Fruit fly (Drosophila melanogaster) whole organism, pupa: ENCODE results near the gene CG44140.
"Not testable (repeated sequence)": the region's sequence is repeated elsewhere in the genome, so short reads cannot be mapped to it uniquely, and the experiment has no call there.

Experiments used
- CG10348 ChIP-seq: fragments of 200-800 bp; sonication (Bioruptor generic); IDR thresholded peaks from 2 replicates; pipeline ENCODE4 v1.3.6; 2022; ENCODE audit warnings: missing biosample characterization, missing genetic modification characterization
- CG12605 ChIP-seq: fragments of 200-800 bp; sonication (Bioruptor generic); IDR thresholded peaks from 2 replicates; pipeline ENCODE4 v1.3.6; 2022; ENCODE audit warnings: missing biosample characterization, missing genetic modification characterization
- CG13204 ChIP-seq: fragments of 200-800 bp; sonication (Bioruptor generic); optimal IDR thresholded peaks from 2 replicates; lab custom pipeline; 2018; ENCODE audit warnings: missing biosample characterization, mild to moderate bottlenecking, missing genetic modification characterization, moderate library complexity
- CG14655 ChIP-seq: fragments of 200-800 bp; sonication (Bioruptor generic); optimal IDR thresholded peaks from 3 replicates; lab custom pipeline; 2017; ENCODE audit warnings: mild to moderate bottlenecking, missing biosample characterization, missing genetic modification reagents, missing genetic modification characterization
- CG15710 ChIP-seq: fragments of 200-800 bp; sonication (Bioruptor generic); optimal IDR thresholded peaks from 2 replicates; lab custom pipeline; 2018; ENCODE audit warnings: missing biosample characterization, mild to moderate bottlenecking, missing genetic modification characterization, moderate library complexity
- CG17806 ChIP-seq: fragments of 200-800 bp; sonication (Bioruptor generic); optimal IDR thresholded peaks from 2 replicates; lab custom pipeline; 2018; ENCODE audit warnings: missing biosample characterization, mild to moderate bottlenecking, missing genetic modification characterization, moderate library complexity
- CG32121 ChIP-seq: fragments of 200-800 bp; sonication (Bioruptor generic); IDR thresholded peaks from 2 replicates; pipeline ENCODE4 v1.3.6; 2022; ENCODE audit warnings: missing biosample characterization, missing genetic modification characterization
- CG34367 ChIP-seq: fragments of 200-800 bp; sonication (Bioruptor generic); optimal IDR thresholded peaks from 2 replicates; lab custom pipeline; 2018; ENCODE audit warnings: missing biosample characterization, mild to moderate bottlenecking, missing genetic modification characterization
- CG4496 ChIP-seq: fragments of 200-800 bp; sonication (Bioruptor generic); IDR thresholded peaks from 3 replicates; pipeline ENCODE4 v1.3.6; 2022; ENCODE audit warnings: missing biosample characterization, missing genetic modification characterization
- CG8159 ChIP-seq: fragments of 200-800 bp; sonication (Bioruptor generic); optimal IDR thresholded peaks from 3 replicates; lab custom pipeline; 2018; ENCODE audit warnings: missing biosample characterization, mild to moderate bottlenecking, missing genetic modification characterization, moderate library complexity
- CG8301 ChIP-seq: fragments of 200-800 bp; sonication (Bioruptor generic); optimal IDR thresholded peaks from 2 replicates; lab custom pipeline; 2018; ENCODE audit warnings: missing biosample characterization, mild to moderate bottlenecking, missing genetic modification characterization
- CG9948 ChIP-seq: fragments of 200-800 bp; sonication (Bioruptor generic); optimal IDR thresholded peaks from 2 replicates; lab custom pipeline; 2018; ENCODE audit warnings: missing biosample characterization, mild to moderate bottlenecking, missing genetic modification characterization, moderate library complexity
- D1 ChIP-seq: fragments of 200-800 bp; sonication (Bioruptor generic); optimal IDR thresholded peaks from 2 replicates; lab custom pipeline; 2018; ENCODE audit warnings: missing biosample characterization, mild to moderate bottlenecking, missing genetic modification characterization, moderate library complexity
- EcR ChIP-seq: fragments of 200-800 bp; sonication (Bioruptor generic); optimal IDR thresholded peaks from 3 replicates; lab custom pipeline; 2019; ENCODE audit warnings: missing biosample characterization, missing genetic modification characterization, mild to moderate bottlenecking, moderate library complexity, missing genetic modification reagents
- Ets98B ChIP-seq: fragments of 200-800 bp; sonication (Bioruptor generic); IDR thresholded peaks from 2 replicates; pipeline ENCODE4 v1.3.6; 2022; ENCODE audit warnings: missing biosample characterization, missing genetic modification characterization
- Pif1A ChIP-seq: fragments of 200-800 bp; sonication (Bioruptor generic); optimal IDR thresholded peaks from 3 replicates; lab custom pipeline; 2016; ENCODE audit warnings: missing biosample characterization, missing genetic modification characterization
- Pif1B ChIP-seq: fragments of 200-800 bp; sonication (Bioruptor generic); optimal IDR thresholded peaks from 3 replicates; lab custom pipeline; 2016; ENCODE audit warnings: missing biosample characterization, missing genetic modification characterization
- Snoo ChIP-seq: fragments of 200-800 bp; sonication (Bioruptor generic); optimal IDR thresholded peaks from 3 replicates; lab custom pipeline; 2017; ENCODE audit warnings: missing biosample characterization, mild to moderate bottlenecking, missing genetic modification characterization, inconsistent platforms
- fd96Ca ChIP-seq: fragments of 200-800 bp; sonication (Bioruptor generic); IDR thresholded peaks from 3 replicates; pipeline ENCODE4 v1.3.6; 2022; ENCODE audit warnings: missing biosample characterization, missing genetic modification characterization
- gl ChIP-seq: fragments of 200-800 bp; sonication (Bioruptor generic); optimal IDR thresholded peaks from 2 replicates; lab custom pipeline; 2018; ENCODE audit warnings: missing biosample characterization, mild to moderate bottlenecking, missing genetic modification characterization
- rn ChIP-seq: fragments of 200-800 bp; sonication (Bioruptor generic); IDR thresholded peaks from 2 replicates; pipeline ENCODE4 v1.3.6; 2022; ENCODE audit warnings: missing biosample characterization, missing genetic modification characterization

CG44140 gene

dm6 chr2L:15694371-15694770 lies at the start of gene CG44140:
Gene CG44140, minus strand, starts transcription at chr2L:15694471.
- not testable (repeated sequence) for TF ChIP-seq CG4496 (GFP tag; lab: Robert Waterston, UW); D1 (tag; lab: Kevin White, UChicago); EcR (GFP tag; lab: Kevin White, UChicago)

dm6 chr2L:15743578-15743977 lies 49.3 kb upstream of the CG44140 start:
- no peak for TF ChIP-seq CG8301 (tag; lab: Kevin White, UChicago)
- TF ChIP-seq CG13204 (GFP tag; lab: Kevin White, UChicago), result peak; percentile 72
- peak; percentile 84 for TF ChIP-seq CG9948 (tag; lab: Kevin White, UChicago)
- TF ChIP-seq CG17806 (tag; lab: Kevin White, UChicago), result no peak
- TF ChIP-seq CG32121, result no peak
- no peak for TF ChIP-seq fd96Ca
- peak; percentile 25 for TF ChIP-seq Pif1B
- TF ChIP-seq CG12605 (GFP tag; lab: Robert Waterston, UW), result no peak
- peak; percentile 46 for TF ChIP-seq CG14655 (GFP tag; lab: Kevin White, UChicago)
- TF ChIP-seq rn (GFP tag; lab: Robert Waterston, UW), result no peak
- peak; percentile 49; the same call in 1 of the 3 replicates for TF ChIP-seq CG4496 (GFP tag; lab: Robert Waterston, UW)
- TF ChIP-seq CG10348 (GFP tag; lab: Robert Waterston, UW), result no peak
- no peak for TF ChIP-seq EcR (GFP tag; lab: Kevin White, UChicago)
- TF ChIP-seq D1 (tag; lab: Kevin White, UChicago), result no peak
- peak; percentile 94 for TF ChIP-seq Snoo (tag; lab: Kevin White, UChicago)
- peak; percentile 78 for TF ChIP-seq Pif1A (GFP tag; lab: Kevin White, UChicago)
- peak; percentile 45 for TF ChIP-seq CG8159 (tag; lab: Kevin White, UChicago)
- TF ChIP-seq CG15710 (tag; lab: Kevin White, UChicago), result peak; percentile 95
- peak; percentile 94 for TF ChIP-seq CG34367 (tag; lab: Kevin White, UChicago)

dm6 chr2L:15742976-15743375 lies 48.7 kb upstream of the CG44140 start:
- TF ChIP-seq CG4496 (GFP tag; lab: Robert Waterston, UW) (no peak), fd96Ca (no peak), Snoo (tag; lab: Kevin White, UChicago) (no peak), CG14655 (GFP tag; lab: Kevin White, UChicago) (no peak)

dm6 chr2L:15741418-15741817 lies 47.1 kb upstream of the CG44140 start:
- TF ChIP-seq CG8159 (tag; lab: Kevin White, UChicago) (no peak), CG9948 (tag; lab: Kevin White, UChicago) (no peak), D1 (tag; lab: Kevin White, UChicago) (no peak), Ets98B (GFP tag; lab: Robert Waterston, UW) (no peak), CG15710 (tag; lab: Kevin White, UChicago) (no peak), CG8301 (tag; lab: Kevin White, UChicago) (no peak), CG10348 (GFP tag; lab: Robert Waterston, UW) (no peak), EcR (GFP tag; lab: Kevin White, UChicago) (no peak), CG13204 (GFP tag; lab: Kevin White, UChicago) (no peak), rn (GFP tag; lab: Robert Waterston, UW) (no peak), CG34367 (tag; lab: Kevin White, UChicago) (no peak), fd96Ca (no peak), gl (tag; lab: Kevin White, UChicago) (no peak), CG32121 (no peak), CG12605 (GFP tag; lab: Robert Waterston, UW) (no peak), Pif1A (GFP tag; lab: Kevin White, UChicago) (no peak), CG4496 (GFP tag; lab: Robert Waterston, UW) (no peak), Snoo (tag; lab: Kevin White, UChicago) (no peak)

- TF ChIP-seq CG34367 (tag; lab: Kevin White, UChicago) (no peak), Pif1B (no peak), fd96Ca (no peak), CG10348 (GFP tag; lab: Robert Waterston, UW) (no peak), Ets98B (GFP tag; lab: Robert Waterston, UW) (no peak), CG4496 (GFP tag; lab: Robert Waterston, UW) (no peak), rn (GFP tag; lab: Robert Waterston, UW) (no peak)
Measured at dm6 chr2L:15740918-15741317, 46.6 kb upstream of the CG44140 start.

dm6 chr2L:15735918-15736317 lies 41.6 kb upstream of the CG44140 start:
- TF ChIP-seq CG4496 (GFP tag; lab: Robert Waterston, UW), result no peak
- no peak for TF ChIP-seq CG15710 (tag; lab: Kevin White, UChicago)
- TF ChIP-seq CG10348 (GFP tag; lab: Robert Waterston, UW), result 0 out of 2 replicates have a peak, but pooled peaks have one; percentile 14
- no peak for TF ChIP-seq CG12605 (GFP tag; lab: Robert Waterston, UW)
- no peak for TF ChIP-seq CG17806 (tag; lab: Kevin White, UChicago)
- no peak for TF ChIP-seq Pif1B
- no peak for TF ChIP-seq Pif1A (GFP tag; lab: Kevin White, UChicago)
- TF ChIP-seq Snoo (tag; lab: Kevin White, UChicago), result no peak
- TF ChIP-seq, all 21 proteins: peak for 1
